Fruit fly (Drosophila melanogaster): ENCODE data around the gene ImpE1.

DNA sequence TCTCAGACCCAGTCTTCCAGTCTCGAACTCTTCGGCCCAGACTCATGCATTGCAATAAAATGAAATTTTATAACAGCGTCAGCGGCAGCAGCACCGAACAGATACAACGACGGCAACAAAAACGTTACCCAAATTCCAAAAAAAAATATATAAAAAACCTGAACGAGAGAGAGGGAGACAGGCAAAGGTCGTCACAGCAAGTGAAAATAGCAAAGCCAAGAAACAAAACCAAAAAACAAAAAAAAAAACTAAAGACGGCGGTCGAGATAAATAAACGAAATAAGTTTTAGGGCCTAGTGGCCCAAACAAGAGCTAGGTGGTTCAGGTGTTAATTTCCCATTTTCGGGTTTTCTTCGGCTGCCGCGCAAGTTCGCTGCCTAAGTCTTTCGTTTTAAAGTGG, 1.9 kb downstream of the ImpE1 start:
- TF ChIP-seq toe (GFP tag; optimal IDR thresholded peaks at IDR 0.05) (no peak), Hr96 (GFP tag; optimal IDR thresholded peaks at IDR 0.05) (no peak)
